Fruit fly (Drosophila melanogaster): Measurements from ENCODE around the gene CG17139.

DNA sequence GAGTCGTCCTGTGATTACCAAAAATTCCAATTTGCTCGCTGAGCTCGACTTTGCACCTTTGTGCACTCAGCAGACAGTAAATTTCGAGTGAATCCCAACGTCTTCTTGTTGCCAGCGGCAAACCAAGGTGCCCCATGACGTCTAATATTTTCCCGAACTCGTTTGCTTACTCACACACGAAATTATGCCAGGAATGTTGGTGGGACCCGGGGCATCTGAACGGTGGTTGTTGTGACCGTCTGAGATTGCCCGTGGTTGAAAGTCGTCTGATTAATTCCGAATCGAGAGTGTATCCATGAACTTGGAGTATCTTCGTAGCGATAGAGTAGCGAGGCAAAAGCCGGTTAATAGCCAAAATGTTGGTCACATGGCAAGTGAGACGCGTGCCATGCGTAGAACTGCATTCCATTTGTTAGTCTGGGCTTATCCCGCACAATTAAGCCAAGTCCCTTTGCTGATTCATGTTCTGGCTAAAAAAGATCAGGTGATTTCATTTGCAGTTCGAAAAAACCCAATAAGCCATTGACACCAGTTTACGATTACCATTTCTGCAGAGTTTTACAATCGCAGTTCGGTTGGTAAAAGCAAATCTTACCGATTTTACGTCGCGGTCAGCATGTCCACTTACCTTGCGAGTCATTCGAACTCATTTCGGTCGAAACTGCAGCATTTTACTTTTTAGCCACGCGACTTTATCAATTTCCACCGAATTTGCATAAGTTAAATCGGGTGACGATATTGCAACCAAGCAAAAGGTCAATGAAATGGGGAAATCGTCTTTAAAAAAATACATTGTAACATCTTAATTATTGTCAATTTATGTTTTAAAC, 43.3 kb downstream of the CG17139 start:
- TF ChIP-seq CG8478 (optimal IDR thresholded peaks at IDR 0.05): no peak
- TF ChIP-seq CTCF (optimal IDR thresholded peaks at IDR 0.05): no peak

Data from S2 (cell line).